Fruit fly (Drosophila melanogaster) whole organism, embryonic: ENCODE data around the gene Ctr1A.

Source experiments
- ATbp ChIP-seq: fragments of 200-800 bp; sonication (Bioruptor generic); optimal IDR thresholded peaks from 2 replicates; lab custom pipeline; 2017; ENCODE audit warnings: missing biosample characterization, mild to moderate bottlenecking, missing genetic modification characterization, missing genetic modification reagents
- Atf6 ChIP-seq: fragments of 200-800 bp; sonication (Bioruptor generic); IDR thresholded peaks from 2 replicates; pipeline ENCODE4 v1.3.6; 2022; ENCODE audit warnings: missing biosample characterization, missing genetic modification characterization
- B-H2 ChIP-seq: fragments of 200-800 bp; sonication (Bioruptor generic); optimal IDR thresholded peaks from 2 replicates; lab custom pipeline; 2018; ENCODE audit warnings: missing biosample characterization, mild to moderate bottlenecking, missing genetic modification characterization
- Bgb ChIP-seq: fragments of 200-800 bp; sonication (Bioruptor generic); IDR thresholded peaks from 2 replicates; pipeline ENCODE4 v1.3.6; 2022; ENCODE audit warnings: missing biosample characterization, missing genetic modification characterization; ENCODE audit not compliant: partially characterized antibody
- CG10274 ChIP-seq: fragments of 200-800 bp; sonication (Bioruptor generic); optimal IDR thresholded peaks from 3 replicates; lab custom pipeline; 2017; ENCODE audit warnings: missing biosample characterization, mild to moderate bottlenecking, missing genetic modification characterization
- CG10366 ChIP-seq: fragments of 200-800 bp; sonication (Bioruptor generic); IDR thresholded peaks from 2 replicates; pipeline ENCODE4 v1.3.6; 2022; ENCODE audit warnings: missing biosample characterization, missing genetic modification characterization
- CG10431 ChIP-seq: fragments of 200-800 bp; sonication (Bioruptor generic); optimal IDR thresholded peaks from 3 replicates; lab custom pipeline; 2018; ENCODE audit warnings: missing biosample characterization, mild to moderate bottlenecking, missing genetic modification characterization
- CG11085 ChIP-seq: fragments of 200-800 bp; sonication (Bioruptor generic); IDR thresholded peaks from 2 replicates; pipeline ENCODE4 v1.3.6; 2022; ENCODE audit warnings: missing biosample characterization, missing genetic modification characterization
- CG11398 ChIP-seq: fragments of 200-800 bp; sonication (Bioruptor generic); optimal IDR thresholded peaks from 2 replicates; lab custom pipeline; 2016; ENCODE audit warnings: missing biosample characterization, missing genetic modification characterization
- CG13287 ChIP-seq: fragments of 200-800 bp; sonication (Bioruptor generic); IDR thresholded peaks from 2 replicates; pipeline ENCODE4 v1.3.6; 2022; ENCODE audit warnings: missing biosample characterization, missing genetic modification characterization; ENCODE audit not compliant: partially characterized antibody
- CG14710 ChIP-seq: fragments of 200-800 bp; sonication (Bioruptor generic); optimal IDR thresholded peaks from 3 replicates; lab custom pipeline; 2019; ENCODE audit warnings: missing biosample characterization, mild to moderate bottlenecking, missing genetic modification characterization, moderate library complexity
- CG15073 ChIP-seq: fragments of 200-800 bp; sonication (Bioruptor generic); optimal IDR thresholded peaks from 2 replicates; lab custom pipeline; 2016; ENCODE audit warnings: missing biosample characterization, missing genetic modification characterization
- CG16779 ChIP-seq: fragments of 200-800 bp; sonication (Bioruptor generic); IDR thresholded peaks from 2 replicates; pipeline ENCODE4 v1.3.6; 2022; ENCODE audit warnings: missing biosample characterization, missing genetic modification characterization
- CG16813 ChIP-seq: fragments of 200-800 bp; sonication (Bioruptor generic); IDR thresholded peaks from 3 replicates; pipeline ENCODE4 v1.3.6; 2022; ENCODE audit warnings: missing biosample characterization, missing genetic modification characterization; ENCODE audit not compliant: partially characterized antibody
- CG17359 ChIP-seq: fragments of 200-800 bp; sonication (Bioruptor generic); optimal IDR thresholded peaks from 3 replicates; lab custom pipeline; 2018; ENCODE audit warnings: missing biosample characterization, mild to moderate bottlenecking, missing genetic modification characterization, moderate library complexity
- CG17802 ChIP-seq: fragments of 200-800 bp; sonication (Bioruptor generic); optimal IDR thresholded peaks from 2 replicates; lab custom pipeline; 2018; ENCODE audit warnings: missing biosample characterization, mild to moderate bottlenecking, missing genetic modification characterization, moderate library complexity
- CG30403 ChIP-seq: fragments of 200-800 bp; sonication (Bioruptor generic); optimal IDR thresholded peaks from 3 replicates; lab custom pipeline; 2016; ENCODE audit warnings: missing biosample characterization, missing genetic modification characterization
- CG33557 ChIP-seq: fragments of 200-800 bp; sonication (Bioruptor generic); optimal IDR thresholded peaks from 2 replicates; lab custom pipeline; 2019; ENCODE audit warnings: missing biosample characterization, mild to moderate bottlenecking, missing genetic modification characterization, moderate library complexity
- CG4328 ChIP-seq: fragments of 200-800 bp; sonication (Bioruptor generic); optimal IDR thresholded peaks from 3 replicates; lab custom pipeline; 2017; ENCODE audit warnings: missing biosample characterization, missing genetic modification reagents, missing genetic modification characterization
- CG43689 ChIP-seq: fragments of 200-800 bp; sonication (Bioruptor generic); IDR thresholded peaks from 2 replicates; pipeline ENCODE4 v1.3.6; 2022; ENCODE audit warnings: missing biosample characterization, missing genetic modification characterization
- CG4820 ChIP-seq: fragments of 200-800 bp; sonication (Bioruptor generic); optimal IDR thresholded peaks from 3 replicates; lab custom pipeline; 2016; ENCODE audit warnings: missing biosample characterization, missing genetic modification characterization
- CG6272 ChIP-seq: fragments of 200-800 bp; sonication (Bioruptor generic); IDR thresholded peaks from 2 replicates; pipeline ENCODE4 v1.3.6; 2022; ENCODE audit warnings: missing biosample characterization, missing genetic modification characterization
- CG6791 ChIP-seq: fragments of 200-800 bp; sonication (Bioruptor generic); IDR thresholded peaks from 3 replicates; pipeline ENCODE4 v1.3.6; 2022; ENCODE audit warnings: missing biosample characterization, missing genetic modification characterization; ENCODE audit not compliant: partially characterized antibody
- CG6813 ChIP-seq: fragments of 200-800 bp; sonication (Bioruptor generic); optimal IDR thresholded peaks from 2 replicates; lab custom pipeline; 2017; ENCODE audit warnings: missing biosample characterization, missing genetic modification characterization, mild to moderate bottlenecking, moderate library complexity, missing genetic modification reagents
- CG9437 ChIP-seq: fragments of 200-800 bp; sonication (Bioruptor generic); optimal IDR thresholded peaks from 2 replicates; lab custom pipeline; 2018; ENCODE audit warnings: missing biosample characterization, mild to moderate bottlenecking, missing genetic modification characterization
- CTCF ChIP-seq: fragments of 200-800 bp; sonication (Bioruptor generic); optimal IDR thresholded peaks from 2 replicates; lab custom pipeline; 2017; ENCODE audit warnings: missing biosample characterization, mild to moderate bottlenecking, missing genetic modification characterization, moderate library complexity
- Drgx ChIP-seq: fragments of 200-800 bp; sonication (Bioruptor generic); IDR thresholded peaks from 2 replicates; pipeline ENCODE4 v1.3.6; 2022; ENCODE audit warnings: missing biosample characterization, missing genetic modification characterization
- MTF-1 ChIP-seq: fragments of 200-800 bp; sonication (Bioruptor generic); optimal IDR thresholded peaks from 2 replicates; lab custom pipeline; 2018; ENCODE audit warnings: missing biosample characterization, mild to moderate bottlenecking, missing genetic modification characterization, borderline replicate concordance
- Med ChIP-seq: fragments of 200-800 bp; sonication (Bioruptor generic); peaks from one replicate; lab custom pipeline; 2016; ENCODE audit warnings: missing biosample characterization, missing genetic modification characterization, mild to moderate bottlenecking, inconsistent platforms, moderate library complexity
- Myb ChIP-seq: fragments of 200-800 bp; sonication (Bioruptor generic); optimal IDR thresholded peaks from 2 replicates; lab custom pipeline; 2016; ENCODE audit warnings: missing biosample characterization, missing genetic modification characterization
- Nf-YB ChIP-seq: fragments of 200-800 bp; sonication (Bioruptor generic); optimal IDR thresholded peaks from 3 replicates; lab custom pipeline; 2019; ENCODE audit warnings: missing biosample characterization, mild to moderate bottlenecking, missing genetic modification characterization, moderate library complexity
- Opbp ChIP-seq: fragments of 200-800 bp; sonication (Bioruptor generic); IDR thresholded peaks from 3 replicates; pipeline ENCODE4 v1.3.6; 2022; ENCODE audit warnings: missing biosample characterization, missing genetic modification characterization; ENCODE audit not compliant: partially characterized antibody
- Scr ChIP-seq: fragments of 200-800 bp; sonication (Bioruptor generic); IDR thresholded peaks from 2 replicates; pipeline ENCODE4 v1.3.6; 2022; ENCODE audit warnings: missing biosample characterization, missing genetic modification characterization; ENCODE audit not compliant: partially characterized antibody
- Xbp1 ChIP-seq: fragments of 200-800 bp; sonication (Bioruptor generic); optimal IDR thresholded peaks from 3 replicates; lab custom pipeline; 2016; ENCODE audit warnings: missing biosample characterization, mild to moderate bottlenecking, missing genetic modification characterization
- bowl ChIP-seq: fragments of 200-800 bp; sonication (Bioruptor generic); IDR thresholded peaks from 2 replicates; pipeline ENCODE4 v1.3.6; 2022; ENCODE audit warnings: missing biosample characterization, missing genetic modification characterization
- crc ChIP-seq: fragments of 200-800 bp; sonication (Bioruptor generic); optimal IDR thresholded peaks from 2 replicates; lab custom pipeline; 2016; ENCODE audit warnings: missing biosample characterization, missing genetic modification characterization
- da ChIP-seq: fragments of 200-800 bp; sonication (Bioruptor generic); optimal IDR thresholded peaks from 2 replicates; lab custom pipeline; 2016; ENCODE audit warnings: missing biosample characterization, missing genetic modification characterization
- dpn ChIP-seq, 2 experiments: fragments of 200-800 bp; sonication (Bioruptor generic); optimal IDR thresholded peaks; 3 replicates each; lab custom pipeline; 2016; ENCODE audit warnings: missing biosample characterization in 2 of 2, missing genetic modification characterization in 2 of 2
- fu2 ChIP-seq: fragments of 200-800 bp; sonication (Bioruptor generic); optimal IDR thresholded peaks from 2 replicates; lab custom pipeline; 2016; ENCODE audit warnings: missing biosample characterization, missing genetic modification characterization
- gem ChIP-seq: fragments of 200-800 bp; sonication (Bioruptor generic); optimal IDR thresholded peaks from 2 replicates; lab custom pipeline; 2019; ENCODE audit warnings: missing biosample characterization, mild to moderate bottlenecking, missing genetic modification characterization, moderate library complexity
- ham ChIP-seq: fragments of 200-800 bp; sonication (Bioruptor generic); IDR thresholded peaks from 2 replicates; pipeline ENCODE4 v1.3.6; 2022; ENCODE audit warnings: missing biosample characterization, missing genetic modification characterization
- kay ChIP-seq: fragments of 200-800 bp; sonication (Bioruptor generic); optimal IDR thresholded peaks from 2 replicates; lab custom pipeline; 2016; ENCODE audit warnings: missing biosample characterization, missing genetic modification characterization
- lmd ChIP-seq: fragments of 200-800 bp; sonication (Bioruptor generic); IDR thresholded peaks from 2 replicates; pipeline ENCODE4 v1.3.6; 2022; ENCODE audit warnings: missing biosample characterization, missing genetic modification characterization
- maf-S ChIP-seq: fragments of 200-800 bp; sonication (Bioruptor generic); optimal IDR thresholded peaks from 2 replicates; lab custom pipeline; 2016; ENCODE audit warnings: missing biosample characterization, missing genetic modification characterization
- oc ChIP-seq: fragments of 200-800 bp; sonication (Bioruptor generic); optimal IDR thresholded peaks from 2 replicates; lab custom pipeline; 2018; ENCODE audit warnings: missing biosample characterization, mild to moderate bottlenecking, missing genetic modification characterization, moderate library complexity
- p53 ChIP-seq: fragments of 200-800 bp; sonication (Bioruptor generic); optimal IDR thresholded peaks from 2 replicates; lab custom pipeline; 2016; ENCODE audit warnings: missing biosample characterization, missing genetic modification characterization
- pan ChIP-seq, 4 experiments: fragments of >200 bp in 3 of 4; fragments of 200-800 bp in 1 of 4; sonication (Bioruptor generic) in 1 of 4; optimal IDR thresholded peaks in 3 of 4; IDR thresholded peaks in 1 of 4; 2 replicates each; pipeline versions ENCODE4 v1.3.6 to Lab custom; 2017 to 2022; ENCODE audit warnings: missing biosample characterization in 2 of 4, missing genetic modification characterization in 2 of 4, mixed read lengths in 1 of 4
- pb ChIP-seq: fragments of 200-800 bp; sonication (Bioruptor generic); optimal IDR thresholded peaks from 3 replicates; lab custom pipeline; 2016; ENCODE audit warnings: missing biosample characterization, missing genetic modification characterization
- ranshi ChIP-seq: fragments of 200-800 bp; sonication (Bioruptor generic); IDR thresholded peaks from 2 replicates; pipeline ENCODE4 v1.3.6; 2022; ENCODE audit warnings: missing biosample characterization, missing genetic modification characterization
- run ChIP-seq: fragments of 200-800 bp; sonication (Bioruptor generic); optimal IDR thresholded peaks from 3 replicates; lab custom pipeline; 2018; ENCODE audit warnings: missing biosample characterization, mild to moderate bottlenecking, missing genetic modification characterization
- z ChIP-seq: fragments of 200-800 bp; sonication (Bioruptor generic); IDR thresholded peaks from 3 replicates; pipeline ENCODE4 v1.3.6; 2022; ENCODE audit warnings: missing biosample characterization, missing genetic modification characterization

Gene Ctr1A

DNA sequence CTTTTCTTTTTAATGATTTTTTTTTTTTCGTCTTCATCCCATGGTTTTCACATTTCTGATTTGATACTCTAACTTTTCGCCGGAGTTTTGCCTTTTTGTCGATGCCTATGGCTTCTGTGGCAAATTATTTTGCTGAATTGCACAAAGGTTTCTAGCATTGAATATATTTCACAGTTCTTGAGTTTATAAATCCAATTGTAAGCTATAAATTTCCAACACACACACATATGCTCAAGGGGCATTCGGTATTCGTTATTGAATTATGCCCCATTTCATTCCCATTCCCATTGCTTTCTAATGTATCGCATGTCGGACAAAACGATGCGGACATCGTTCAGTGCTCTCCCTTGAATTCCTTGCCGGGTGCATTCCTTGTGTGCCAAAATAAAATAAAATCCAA is 46.0 kb upstream of the Ctr1A start (continued):
- no peak for TF ChIP-seq pan (optimal IDR thresholded peaks at IDR 0.05; lab: Kevin White, UChicago)
- TF ChIP-seq pan (GFP tag; optimal IDR thresholded peaks at IDR 0.05 in 1 of 2, IDR thresholded peaks at IDR 0.05 in 1 of 2), result peak in 1 of 2 experiments; percentile 77
- no peak for TF ChIP-seq Bgb (GFP tag; lab: Robert Waterston, UW)
- no peak for TF ChIP-seq Opbp (GFP tag; lab: Robert Waterston, UW)
- TF ChIP-seq CG30403 (GFP tag; lab: Kevin White, UChicago), result peak; percentile 40
- TF ChIP-seq CG13287 (GFP tag; lab: Robert Waterston, UW), result no peak
- peak; percentile 14 for TF ChIP-seq CG4820 (GFP tag; lab: Kevin White, UChicago)
- TF ChIP-seq Atf6 (GFP tag; lab: Robert Waterston, UW), result peak; percentile 10; the same call in 1 of the 2 replicates
- no peak for TF ChIP-seq CG6813 (GFP tag; lab: Kevin White, UChicago)
- no peak for TF ChIP-seq Scr (GFP tag; lab: Robert Waterston, UW)
- TF ChIP-seq dpn (GFP tag; optimal IDR thresholded peaks at IDR 0.05; lab: Kevin White, UChicago), result peak; percentile 17 to 27
- no peak; the same call in 1 of the 2 replicates for TF ChIP-seq Drgx
- TF ChIP-seq gem (tag; lab: Kevin White, UChicago), result peak; percentile 61
- no peak for TF ChIP-seq maf-S (GFP tag; lab: Kevin White, UChicago)
- no peak for TF ChIP-seq run (tag; lab: Kevin White, UChicago)
- TF ChIP-seq da (GFP tag; lab: Kevin White, UChicago), result no peak
- TF ChIP-seq Myb (GFP tag; lab: Kevin White, UChicago), result no peak
- no peak for TF ChIP-seq CG10431
- no peak for TF ChIP-seq bowl (GFP tag; lab: Robert Waterston, UW)
- TF ChIP-seq ham (GFP tag; lab: Robert Waterston, UW), result no peak
- no peak for TF ChIP-seq p53 (GFP tag; lab: Kevin White, UChicago)
- TF ChIP-seq kay (GFP tag; lab: Kevin White, UChicago), result no peak
- no peak for TF ChIP-seq Nf-YB (GFP tag; lab: Kevin White, UChicago)
- no peak for TF ChIP-seq CG17802 (tag; lab: Kevin White, UChicago)
- TF ChIP-seq CG14710, result peak; percentile 49
- TF ChIP-seq CG11398 (GFP tag; lab: Kevin White, UChicago), result peak; percentile 5
- no peak for TF ChIP-seq CG11085 (GFP tag; lab: Robert Waterston, UW)
- no peak for TF ChIP-seq B-H2 (GFP tag; lab: Kevin White, UChicago)
- TF ChIP-seq CG6272 (GFP tag; lab: Robert Waterston, UW), result peak; percentile 56
- peak; percentile 66 for TF ChIP-seq CG10366 (GFP tag; lab: Robert Waterston, UW)
- no peak for TF ChIP-seq CG15073
- peak; percentile 28 for TF ChIP-seq CTCF (GFP tag; lab: Kevin White, UChicago)
- peak; percentile 60 for TF ChIP-seq Med (GFP tag; lab: Kevin White, UChicago)
- TF ChIP-seq oc (tag; lab: Kevin White, UChicago), result peak; percentile 21
- peak; percentile 69 for TF ChIP-seq lmd (GFP tag; lab: Robert Waterston, UW)
- TF ChIP-seq CG33557, result no peak
- TF ChIP-seq z (GFP tag; lab: Robert Waterston, UW), result no peak
- no peak for TF ChIP-seq CG10274 (GFP tag; lab: Kevin White, UChicago)
- no peak for TF ChIP-seq CG6791
- TF ChIP-seq CG16813 (GFP tag; lab: Robert Waterston, UW), result no peak
- no peak for TF ChIP-seq CG43689 (GFP tag; lab: Robert Waterston, UW)
- TF ChIP-seq CG9437 (GFP tag; lab: Kevin White, UChicago), result no peak
- peak; percentile 28 for TF ChIP-seq crc (GFP tag; lab: Kevin White, UChicago)
- no peak for TF ChIP-seq pb (GFP tag; lab: Kevin White, UChicago)
- TF ChIP-seq CG17359 (tag; lab: Kevin White, UChicago), result peak; percentile 57
- no peak for TF ChIP-seq fu2 (GFP tag; lab: Kevin White, UChicago)
- TF ChIP-seq Xbp1 (GFP tag; lab: Kevin White, UChicago), result peak; percentile 31
- TF ChIP-seq ranshi (GFP tag; lab: Robert Waterston, UW), result peak; percentile 42; the same call in 1 of the 2 replicates
- no peak for TF ChIP-seq MTF-1
- TF ChIP-seq CG4328 (GFP tag; lab: Kevin White, UChicago), result no peak
- TF ChIP-seq ATbp (GFP tag; lab: Kevin White, UChicago), result peak; percentile 36
- no peak for TF ChIP-seq CG16779 (GFP tag; lab: Robert Waterston, UW)
